Fruit fly (Drosophila melanogaster) whole organism: ENCODE results near the gene peg.

Source experiments
- CG8478 ChIP-seq: fragments of >200 bp; optimal IDR thresholded peaks from 2 replicates; lab custom pipeline; 2018; ENCODE audit warnings: inconsistent platforms
- Dll ChIP-seq: fragments of >200 bp; optimal IDR thresholded peaks from 2 replicates; lab custom pipeline; 2017
- EcR ChIP-seq, 2 experiments: fragments of >200 bp; optimal IDR thresholded peaks; 2 replicates each; lab custom pipeline; 2017; ENCODE audit warnings: missing biosample characterization in 2 of 2, missing genetic modification characterization in 2 of 2, missing genetic modification reagents in 2 of 2
- pan ChIP-seq: fragments of >200 bp; optimal IDR thresholded peaks from 2 replicates; lab custom pipeline; 2017
- psq ChIP-seq: fragments of >200 bp; optimal IDR thresholded peaks from 2 replicates; lab custom pipeline; 2017
- usp ChIP-seq: fragments of >200 bp; optimal IDR thresholded peaks from 2 replicates; lab custom pipeline; 2017; ENCODE audit warnings: missing biosample characterization, missing genetic modification characterization, mixed read lengths

Gene peg

DNA sequence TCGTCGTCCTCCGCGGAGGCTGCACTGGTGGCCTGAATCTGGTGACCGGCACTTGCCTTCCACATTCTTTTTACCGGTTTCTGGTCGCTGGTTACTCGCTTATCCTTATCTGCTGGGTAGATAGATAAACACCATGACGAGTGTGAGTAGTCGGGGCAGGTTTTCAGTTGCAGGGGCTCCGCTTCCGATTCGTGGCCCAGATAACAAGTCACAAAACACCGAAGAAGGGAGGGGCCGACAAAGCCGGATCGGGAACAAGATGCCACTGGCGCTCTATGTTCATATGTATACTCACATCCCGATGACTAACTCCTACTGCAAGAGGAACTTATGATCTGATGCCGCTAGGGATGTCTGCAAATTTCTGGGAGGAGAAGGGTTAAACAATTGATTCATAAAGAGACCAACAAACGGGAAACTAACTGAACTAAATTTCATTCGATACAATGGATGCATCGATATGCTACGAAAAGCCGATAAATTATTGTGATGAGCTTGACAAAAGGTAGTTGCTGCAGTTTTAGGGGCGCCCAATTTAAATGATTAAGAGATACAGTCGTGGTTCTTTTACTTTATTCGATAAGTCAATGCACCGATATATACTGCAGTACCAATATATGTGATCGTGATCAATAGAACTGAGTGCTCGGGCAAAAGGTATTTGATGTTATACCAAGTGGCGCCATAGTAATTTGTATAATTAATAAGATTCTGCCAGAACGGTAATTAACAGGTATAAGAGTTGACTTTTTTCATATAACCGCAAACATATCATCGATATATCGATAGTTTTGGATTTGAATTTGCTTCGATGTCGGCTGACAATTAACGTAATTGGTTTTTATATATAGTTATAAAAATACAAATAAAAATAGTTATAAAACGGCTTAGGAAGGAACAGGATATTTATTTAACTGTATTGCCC, 40.3 kb upstream of the peg start, which contains the start of gene Cortactin:
Gene Cortactin, minus strand, starts transcription at position 472 of the 925 bp plus-strand sequence.
- no peak for TF ChIP-seq Dll (lab: Kevin White, UChicago)
- TF ChIP-seq EcR (GFP tag; optimal IDR thresholded peaks at IDR 0.05; lab: Kevin White, UChicago), result no peak
- TF ChIP-seq pan (lab: Kevin White, UChicago), result no peak
- no peak for TF ChIP-seq psq (lab: Kevin White, UChicago)
- no peak for TF ChIP-seq CG8478 (lab: Kevin White, UChicago)
- no peak for TF ChIP-seq usp (GFP tag; lab: Kevin White, UChicago)

DNA sequence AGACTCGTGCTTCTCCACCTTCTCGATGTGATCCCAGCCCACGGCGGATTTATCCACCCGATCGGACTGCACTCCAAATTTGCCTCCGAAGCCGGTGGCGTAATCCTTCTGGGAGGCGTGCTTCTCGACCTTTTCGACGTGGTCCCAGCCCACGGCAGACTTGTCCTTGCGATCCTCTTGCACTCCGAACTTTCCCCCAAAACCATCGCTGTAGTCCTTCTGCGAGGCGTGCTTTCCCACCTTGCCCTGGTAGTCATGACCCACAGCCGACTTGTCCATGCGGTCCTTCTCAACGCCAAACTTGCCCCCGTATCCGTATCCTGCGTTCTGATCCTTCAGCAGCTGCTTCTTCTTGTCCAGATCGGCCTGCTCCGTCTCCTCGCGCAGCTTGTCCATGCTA, 39.5 kb upstream of the peg start:
- TF ChIP-seq psq (lab: Kevin White, UChicago) (no peak), CG8478 (lab: Kevin White, UChicago) (no peak), usp (GFP tag; lab: Kevin White, UChicago) (no peak), pan (lab: Kevin White, UChicago) (no peak), Dll (lab: Kevin White, UChicago) (no peak), EcR (GFP tag; optimal IDR thresholded peaks at IDR 0.05; lab: Kevin White, UChicago) (no peak)

DNA sequence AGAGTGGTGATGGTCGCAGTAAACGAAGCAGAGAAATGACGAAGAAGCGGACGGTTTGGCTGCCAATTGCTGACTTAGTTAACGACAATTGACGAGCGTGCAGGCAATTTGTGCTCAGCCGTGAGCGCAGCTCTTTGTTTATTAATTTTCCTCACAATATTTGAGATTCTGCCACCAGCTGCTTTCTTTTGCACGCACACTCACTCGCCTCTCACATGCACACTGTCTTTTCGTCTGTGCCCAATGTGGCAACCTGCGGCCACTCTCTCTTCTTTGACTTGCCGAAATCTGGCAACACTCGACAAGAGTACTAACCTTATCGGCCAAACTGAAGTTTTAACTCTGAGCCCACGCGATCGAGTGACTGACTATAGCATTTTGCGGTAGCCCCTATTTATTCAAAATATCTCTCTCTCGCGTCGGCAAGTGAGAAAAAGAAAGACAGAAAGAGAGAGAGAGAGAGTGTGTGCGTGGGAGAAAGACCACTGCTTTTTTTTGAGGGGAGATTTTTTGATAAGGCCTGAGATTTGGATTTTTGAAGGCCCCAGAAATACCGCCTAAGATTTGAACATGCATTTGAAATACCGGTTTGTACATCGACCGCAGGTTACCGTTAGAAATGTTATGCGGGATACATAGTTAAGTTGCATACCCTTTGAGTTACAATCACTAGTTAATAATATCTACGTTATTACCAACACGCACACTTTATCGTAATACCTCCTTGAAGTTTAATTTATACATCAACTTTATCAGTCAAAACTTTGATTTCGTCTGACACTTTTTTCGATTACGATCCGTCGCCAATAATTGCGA, 36.7 kb upstream of the peg start, which contains the start of gene Mvl:
Gene Mvl, minus strand, starts transcription at position 371 of the 816 bp plus-strand sequence.
- TF ChIP-seq Dll (lab: Kevin White, UChicago), result no peak
- TF ChIP-seq EcR (GFP tag; optimal IDR thresholded peaks at IDR 0.05; lab: Kevin White, UChicago), result peak in 1 of 2 experiments; percentile 60

DNA sequence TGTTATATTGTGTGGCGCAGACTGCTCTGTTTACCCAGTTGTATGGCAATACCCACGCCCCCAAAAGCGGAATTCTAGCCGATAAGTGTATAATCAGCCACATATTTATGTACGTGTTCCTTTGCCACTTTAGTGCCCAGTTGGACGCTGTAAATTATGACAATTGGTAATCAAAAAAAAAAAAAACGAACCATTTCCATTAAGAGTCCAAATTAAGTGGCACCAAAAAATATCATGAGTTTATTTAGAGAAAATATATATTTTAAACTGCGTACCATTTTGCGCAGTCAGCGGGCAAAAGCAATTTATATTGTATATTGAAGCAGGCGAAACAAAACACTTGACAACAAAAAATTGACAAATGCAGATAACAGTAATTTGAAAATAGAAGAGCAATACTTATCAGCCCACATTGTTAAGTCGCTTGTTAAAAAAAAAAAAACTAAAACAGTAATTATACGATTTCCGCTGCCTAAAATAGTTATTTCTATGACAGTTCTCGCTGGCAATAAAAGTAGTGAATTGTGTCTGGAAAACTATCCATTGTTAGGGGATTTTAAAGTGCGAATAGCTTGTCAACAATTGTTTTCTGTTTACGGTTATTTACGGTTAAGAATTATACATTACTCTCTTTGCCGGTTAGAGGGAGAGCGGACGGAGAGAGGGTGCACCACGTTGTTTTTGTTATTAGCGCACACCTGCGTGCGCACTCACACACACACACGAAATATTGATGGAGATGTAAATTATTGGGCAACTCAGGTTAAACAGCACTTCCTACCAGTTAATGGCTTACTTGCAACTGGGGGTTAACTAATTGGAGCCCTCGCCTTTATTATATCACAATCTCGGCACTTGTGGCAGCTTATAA, 35.8 kb upstream of the peg start:
- TF ChIP-seq pan (lab: Kevin White, UChicago), result no peak
- no peak for TF ChIP-seq CG8478 (lab: Kevin White, UChicago)
- TF ChIP-seq psq (lab: Kevin White, UChicago), result no peak
- TF ChIP-seq Dll (lab: Kevin White, UChicago), result no peak
- TF ChIP-seq usp (GFP tag; lab: Kevin White, UChicago), result no peak

DNA sequence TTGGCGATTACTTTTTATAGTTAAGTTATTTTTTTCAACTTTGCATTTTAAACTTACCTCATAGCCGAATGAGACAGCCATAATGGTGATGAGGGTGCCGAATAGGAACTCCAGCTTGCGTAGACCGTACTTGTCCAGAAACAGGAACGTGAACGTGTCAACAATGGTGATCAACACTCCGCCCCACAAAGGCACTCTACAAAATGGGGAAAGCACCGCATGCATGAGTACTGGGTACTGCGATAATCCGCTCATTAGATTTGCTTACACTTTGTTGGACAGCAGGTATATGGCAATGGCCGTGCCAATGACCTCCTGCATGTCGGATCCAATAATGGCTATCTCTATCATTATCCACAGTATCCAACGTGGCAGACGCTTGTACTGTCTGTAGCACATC, 33.6 kb upstream of the peg start:
- no peak for TF ChIP-seq pan (lab: Kevin White, UChicago)
- no peak for TF ChIP-seq usp (GFP tag; lab: Kevin White, UChicago)
- no peak for TF ChIP-seq CG8478 (lab: Kevin White, UChicago)
- TF ChIP-seq EcR (GFP tag; optimal IDR thresholded peaks at IDR 0.05; lab: Kevin White, UChicago), result no peak
- no peak for TF ChIP-seq psq (lab: Kevin White, UChicago)
- TF ChIP-seq Dll (lab: Kevin White, UChicago), result no peak

DNA sequence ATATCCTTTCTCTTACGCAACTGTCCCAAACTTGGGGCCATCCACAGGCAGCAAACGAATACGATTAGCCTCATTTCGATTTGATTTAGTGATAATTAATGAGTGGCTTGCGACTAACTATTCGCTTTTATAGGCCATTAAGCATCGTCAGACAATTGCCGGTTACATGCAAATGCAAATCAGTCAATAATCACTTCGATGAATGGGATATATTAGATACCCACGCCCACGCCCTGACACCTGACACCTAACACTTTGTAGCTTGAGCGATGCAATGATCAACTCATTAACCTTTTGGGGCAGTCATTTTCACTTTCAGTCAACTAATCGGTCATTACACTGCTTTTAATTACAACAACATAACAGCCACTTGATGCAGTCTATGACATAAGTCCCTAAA, 26.9 kb upstream of the peg start, which contains the start of gene Jhbp15:
Gene Jhbp15, minus strand, starts transcription at position 101 of the 400 bp plus-strand sequence.
- TF ChIP-seq EcR (GFP tag; optimal IDR thresholded peaks at IDR 0.05; lab: Kevin White, UChicago) (no peak), CG8478 (lab: Kevin White, UChicago) (no peak), usp (GFP tag; lab: Kevin White, UChicago) (no peak), psq (lab: Kevin White, UChicago) (no peak), pan (lab: Kevin White, UChicago) (no peak), Dll (lab: Kevin White, UChicago) (no peak)

DNA sequence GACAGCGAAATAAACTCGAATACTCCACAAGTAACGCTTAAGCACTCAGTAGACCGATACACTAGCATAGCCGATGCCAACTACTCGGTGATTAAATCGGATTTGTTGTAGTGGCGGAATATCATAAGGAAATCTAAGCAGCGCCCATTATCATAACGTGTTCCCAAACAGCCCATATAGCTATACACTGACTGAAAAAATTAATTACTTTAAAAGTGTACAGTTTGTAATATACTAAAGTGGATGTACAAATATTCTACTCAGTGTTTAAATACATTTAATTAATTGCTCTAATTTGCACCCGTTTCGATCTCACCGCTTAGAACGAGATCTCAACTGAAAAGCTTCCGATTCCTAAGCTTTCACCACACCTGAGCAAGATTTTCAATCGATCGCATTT, 24.8 kb upstream of the peg start, which contains the start of gene CG7079:
Gene CG7079, minus strand, starts transcription at position 101 of the 400 bp plus-strand sequence.
- no peak for TF ChIP-seq pan (lab: Kevin White, UChicago)
- TF ChIP-seq CG8478 (lab: Kevin White, UChicago), result no peak
- no peak for TF ChIP-seq usp (GFP tag; lab: Kevin White, UChicago)
- no peak for TF ChIP-seq EcR (GFP tag; optimal IDR thresholded peaks at IDR 0.05; lab: Kevin White, UChicago)
- TF ChIP-seq Dll (lab: Kevin White, UChicago), result no peak
- TF ChIP-seq psq (lab: Kevin White, UChicago), result no peak

DNA sequence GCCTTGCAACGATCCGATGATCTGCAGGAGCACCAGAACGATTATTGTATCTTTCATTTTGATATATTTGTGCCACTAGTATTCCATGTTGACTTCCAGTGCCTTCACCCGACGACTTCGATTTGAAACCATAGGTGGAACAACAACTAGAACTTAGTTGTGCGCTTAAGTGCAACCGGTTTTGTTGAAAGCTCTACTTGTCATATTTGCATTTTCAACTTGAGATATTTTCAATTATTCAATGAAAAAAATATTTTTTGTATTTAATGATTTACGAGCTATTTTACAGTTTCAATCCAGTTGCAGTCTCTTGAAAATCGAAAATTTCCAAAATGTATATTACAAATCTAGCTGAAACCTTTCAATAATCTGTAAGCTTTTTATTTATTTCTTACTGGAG, 23.0 kb upstream of the peg start, which contains the start of gene CG31207:
Gene CG31207, minus strand, starts transcription at position 101 of the 400 bp plus-strand sequence.
- TF ChIP-seq pan (lab: Kevin White, UChicago) (no peak), psq (lab: Kevin White, UChicago) (no peak), Dll (lab: Kevin White, UChicago) (no peak), CG8478 (lab: Kevin White, UChicago) (no peak), EcR (GFP tag; optimal IDR thresholded peaks at IDR 0.05; lab: Kevin White, UChicago) (no peak), usp (GFP tag; lab: Kevin White, UChicago) (no peak)

DNA sequence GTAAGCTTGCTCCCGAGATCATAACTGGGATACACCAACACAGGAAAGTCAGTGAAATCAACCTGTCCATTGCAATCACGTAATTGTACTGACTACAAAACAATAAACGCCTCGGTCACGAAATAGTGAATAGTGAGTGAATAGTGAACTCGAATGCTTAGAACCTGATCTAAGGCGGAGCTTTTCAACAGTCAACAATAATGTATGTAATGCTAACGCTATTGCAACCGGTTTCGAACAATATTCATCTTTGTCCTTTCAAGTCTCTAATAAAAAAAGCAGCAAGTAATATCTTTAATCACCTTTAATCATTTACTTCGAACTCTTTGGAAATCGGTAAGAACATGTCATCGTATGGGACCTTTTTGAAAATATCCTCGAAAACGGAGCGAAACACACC, 21.8 kb upstream of the peg start, which contains the start of gene CG31189:
Gene CG31189, minus strand, starts transcription at position 101 of the 400 bp plus-strand sequence.
- no peak for TF ChIP-seq EcR (GFP tag; optimal IDR thresholded peaks at IDR 0.05; lab: Kevin White, UChicago)
- no peak for TF ChIP-seq pan (lab: Kevin White, UChicago)
- TF ChIP-seq psq (lab: Kevin White, UChicago), result no peak
- TF ChIP-seq CG8478 (lab: Kevin White, UChicago), result no peak
- TF ChIP-seq usp (GFP tag; lab: Kevin White, UChicago), result no peak
- no peak for TF ChIP-seq Dll (lab: Kevin White, UChicago)
